Worm (Caenorhabditis elegans) whole organism, late embryonic: ENCODE measurements around the gene msra-1.

Experiments
- C08G9.2 ChIP-seq: sonication (generic microtip); optimal IDR thresholded peaks from 2 replicates; lab custom pipeline; 2016; ENCODE audit warnings: mild to moderate bottlenecking, missing genetic modification characterization, moderate library complexity, missing compliant biosample characterization
- K02D7.2 ChIP-seq: sonication (generic microtip); optimal IDR thresholded peaks from 2 replicates; lab custom pipeline; 2017; ENCODE audit warnings: mild to moderate bottlenecking, missing genetic modification characterization, missing compliant biosample characterization
- ama-1 ChIP-seq: fragments of 150-350 bp; optimal IDR thresholded peaks from 2 replicates; lab custom pipeline; 2014
- ceh-22 ChIP-seq: sonication (generic microtip); optimal IDR thresholded peaks from 2 replicates; lab custom pipeline; 2017; ENCODE audit warnings: missing biosample characterization, missing genetic modification characterization
- ceh-9 ChIP-seq: sonication (generic microtip); optimal IDR thresholded peaks from 2 replicates; lab custom pipeline; 2016; ENCODE audit warnings: mild to moderate bottlenecking, missing genetic modification characterization, inconsistent platforms, missing compliant biosample characterization
- dmd-4 ChIP-seq: sonication (generic microtip); optimal IDR thresholded peaks from 2 replicates; lab custom pipeline; 2016; ENCODE audit warnings: borderline replicate concordance, missing genetic modification characterization, missing compliant biosample characterization
- ets-4 ChIP-seq: sonication (generic microtip); optimal IDR thresholded peaks from 2 replicates; lab custom pipeline; 2016; ENCODE audit warnings: missing genetic modification characterization, missing compliant biosample characterization
- nhr-232 ChIP-seq: sonication (generic microtip); optimal IDR thresholded peaks from 2 replicates; lab custom pipeline; 2016; ENCODE audit warnings: missing genetic modification characterization, missing compliant biosample characterization
- pha-4 ChIP-seq: fragments of 150-350 bp; optimal IDR thresholded peaks from 2 replicates; lab custom pipeline; 2018; ENCODE audit warnings: missing biosample characterization, missing genetic modification reagents, missing genetic modification characterization
- pqm-1 ChIP-seq: sonication (generic microtip); optimal IDR thresholded peaks from 2 replicates; lab custom pipeline; 2016; ENCODE audit warnings: missing genetic modification characterization, missing compliant biosample characterization
- unc-3 ChIP-seq, 2 experiments: fragments of 200-800 bp in 1 of 2; sonication (Bioruptor generic) in 1 of 2; sonication (generic microtip) in 1 of 2; conservative IDR thresholded peaks in 1 of 2; optimal IDR thresholded peaks in 1 of 2; 2 replicates each; pipeline versions ENCODE4 v1.3.6 to Lab custom; 2016 to 2022; ENCODE audit warnings: missing compliant biosample characterization in 2 of 2, missing genetic modification characterization in 2 of 2, missing genetic modification reagents in 1 of 2

ce11 chrII:7381947-7382346 is 18.1 kb upstream of the msra-1 start:
- TF ChIP-seq pqm-1 (no peak), unc-3 (GFP tag; conservative IDR thresholded peaks at IDR 0.05; lab: Robert Waterston, UW) (no peak), unc-3 (tag; optimal IDR thresholded peaks at IDR 0.05; lab: Kevin White, UChicago) (no peak), dmd-4 (tag; lab: Kevin White, UChicago) (no peak), ama-1 (no peak), ets-4 (tag; lab: Kevin White, UChicago) (no peak), C08G9.2 (tag; lab: Kevin White, UChicago) (no peak), ceh-9 (tag; lab: Kevin White, UChicago) (no peak), pha-4 (no peak), K02D7.2 (no peak), ceh-22 (tag; lab: Kevin White, UChicago) (no peak), nhr-232 (no peak)
